Fruit fly (Drosophila melanogaster) whole organism, wandering third instar larva: ENCODE results near the gene FucTA.

ENCODE experiments used
- GATAd ChIP-seq: sonication (Bioruptor generic); optimal IDR thresholded peaks from 2 replicates; lab custom pipeline; 2016; ENCODE audit warnings: missing biosample characterization, missing genetic modification characterization
- Hr78 ChIP-seq: fragments of >200 bp; optimal IDR thresholded peaks from 2 replicates; lab custom pipeline; 2017; ENCODE audit warnings: missing biosample characterization, missing genetic modification characterization
- Jra ChIP-seq: sonication (Bioruptor generic); optimal IDR thresholded peaks from 2 replicates; lab custom pipeline; 2016; ENCODE audit warnings: missing biosample characterization, missing genetic modification characterization
- foxo ChIP-seq, 2 experiments: fragments of 200-800 bp; sonication (Bioruptor generic); optimal IDR thresholded peaks; 2 replicates in 1 of 2; 3 replicates in 1 of 2; lab custom pipeline; 2016 to 2017; ENCODE audit warnings: missing biosample characterization in 2 of 2, missing genetic modification characterization in 2 of 2
- fru ChIP-seq: fragments of 200-800 bp; sonication (Bioruptor generic); optimal IDR thresholded peaks from 3 replicates; lab custom pipeline; 2016; ENCODE audit warnings: missing biosample characterization, mild to moderate bottlenecking, missing genetic modification characterization
- sage ChIP-seq: fragments of 200-800 bp; sonication (Bioruptor generic); optimal IDR thresholded peaks from 2 replicates; lab custom pipeline; 2016; ENCODE audit warnings: missing biosample characterization, mild to moderate bottlenecking, missing genetic modification characterization

- TF ChIP-seq foxo (GFP tag; optimal IDR thresholded peaks at IDR 0.05; lab: Kevin White, UChicago), result no peak
- TF ChIP-seq sage (GFP tag; lab: Kevin White, UChicago), result no peak
- peak; percentile 21 for TF ChIP-seq Jra
- peak; percentile 34 for TF ChIP-seq fru
- TF ChIP-seq Hr78, result peak; percentile 0
- TF ChIP-seq GATAd (GFP tag; lab: Kevin White, UChicago), result no peak
These were observed 42.7 kb upstream of the FucTA start for dm6 chr3L:15103988-15104848.
